Fruit fly (Drosophila melanogaster): ENCODE results near the gene Dhdds.

DNA sequence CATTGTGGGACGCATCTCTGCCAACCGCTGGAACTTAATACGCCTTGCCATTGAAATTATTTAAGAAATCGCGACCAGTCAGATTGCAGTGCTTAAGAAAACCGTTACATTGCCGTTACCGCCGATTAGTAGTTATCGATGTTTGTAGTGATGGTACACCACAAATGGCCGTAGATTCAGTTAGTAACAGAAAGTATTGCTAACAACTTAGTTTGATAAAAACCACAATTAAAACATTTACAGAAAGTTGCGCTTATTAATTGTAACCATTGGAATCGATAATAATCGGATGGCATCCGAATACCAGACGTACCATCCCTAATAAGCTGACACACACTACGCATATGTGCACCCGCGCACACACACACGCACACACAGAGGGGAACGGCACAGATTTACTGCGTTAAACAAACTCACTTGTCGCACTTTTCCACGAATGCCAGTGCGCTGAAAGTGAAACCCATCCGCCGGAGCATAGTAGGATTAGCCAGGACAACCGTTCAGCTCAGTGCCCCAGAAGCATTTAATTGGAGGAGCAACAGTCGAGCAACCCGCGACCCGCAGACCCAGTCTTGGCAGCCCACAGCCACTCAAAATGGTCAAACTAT, 13.0 kb downstream of the Dhdds start, which contains the start of the genes hdm and Ykt6:
- no peak for TF ChIP-seq EcR (GFP tag; optimal IDR thresholded peaks at IDR 0.05)
- TF ChIP-seq pan (optimal IDR thresholded peaks at IDR 0.05): no peak
- no peak for TF ChIP-seq usp (GFP tag; optimal IDR thresholded peaks at IDR 0.05)
- TF ChIP-seq psq (optimal IDR thresholded peaks at IDR 0.05): no peak
- no peak for TF ChIP-seq Dll (optimal IDR thresholded peaks at IDR 0.05)
